Worm (Caenorhabditis elegans): ENCODE results near the gene R08C7.8.

R08C7.8 gene

ce11 chrIV:4407055-4407461, 27.3 kb downstream of the R08C7.8 start:
- TF ChIP-seq pha-4 (tag; optimal IDR thresholded peaks at IDR 0.05) (peak; percentile 56), bed-3 (GFP tag; optimal IDR thresholded peaks at IDR 0.05) (no peak), snpc-4 (tag; optimal IDR thresholded peaks at IDR 0.05) (no peak), nhr-28 (tag; optimal IDR thresholded peaks at IDR 0.05) (no peak), nhr-12 (tag; optimal IDR thresholded peaks at IDR 0.05) (no peak), ceh-43 (GFP tag; optimal IDR thresholded peaks at IDR 0.05) (no peak), M03D4.4 (tag; optimal IDR thresholded peaks at IDR 0.05) (peak; percentile 3), unc-120 (tag; optimal IDR thresholded peaks at IDR 0.05; ENCODE audit: poor library complexity, severe bottlenecking) (peak; percentile 48), tbx-8 (GFP tag; optimal IDR thresholded peaks at IDR 0.05) (no peak), flh-1 (GFP tag; optimal IDR thresholded peaks at IDR 0.05) (no peak), sptf-1 (tag; optimal IDR thresholded peaks at IDR 0.05) (no peak), lsy-2 (tag; optimal IDR thresholded peaks at IDR 0.05) (peak; percentile 11), nhr-237 (tag; optimal IDR thresholded peaks at IDR 0.05) (peak; percentile 60), drap-1 (GFP tag; optimal IDR thresholded peaks at IDR 0.05) (peak; percentile 20), hlh-1 (tag; optimal IDR thresholded peaks at IDR 0.05) (no peak), mab-5 (tag; optimal IDR thresholded peaks at IDR 0.05) (no peak), ceh-39 (tag; optimal IDR thresholded peaks at IDR 0.05) (no peak), elt-3 (tag; optimal IDR thresholded peaks at IDR 0.05) (no peak), mep-1 (tag; optimal IDR thresholded peaks at IDR 0.05) (no peak)

- TF ChIP-seq cnd-1 (tag; optimal IDR thresholded peaks at IDR 0.05): peak; percentile 54
- peak; percentile 55 for TF ChIP-seq hlh-1 (tag; optimal IDR thresholded peaks at IDR 0.05)
- TF ChIP-seq drap-1 (GFP tag; optimal IDR thresholded peaks at IDR 0.05): peak; percentile 5
- peak; percentile 41 for TF ChIP-seq lin-13 (tag; optimal IDR thresholded peaks at IDR 0.05)
- peak; percentile 46 for TF ChIP-seq ham-2 (GFP tag; optimal IDR thresholded peaks at IDR 0.05)
- peak; percentile 25 for TF ChIP-seq lin-32 (GFP tag; optimal IDR thresholded peaks at IDR 0.05)
- TF ChIP-seq nhr-28 (tag; optimal IDR thresholded peaks at IDR 0.05): no peak
- TF ChIP-seq blmp-1 (tag; optimal IDR thresholded peaks at IDR 0.05): no peak
- TF ChIP-seq pha-4 (tag; optimal IDR thresholded peaks at IDR 0.05): peak; percentile 55
- no peak for TF ChIP-seq flh-1 (GFP tag; optimal IDR thresholded peaks at IDR 0.05)
- peak; percentile 71 for TF ChIP-seq mep-1 (tag; optimal IDR thresholded peaks at IDR 0.05)
- peak; percentile 17 for TF ChIP-seq ceh-43 (GFP tag; optimal IDR thresholded peaks at IDR 0.05)
- TF ChIP-seq unc-62 (GFP tag; optimal IDR thresholded peaks at IDR 0.05): peak; percentile 39
- TF ChIP-seq mab-5 (tag; optimal IDR thresholded peaks at IDR 0.05): no peak
- peak; percentile 57 for TF ChIP-seq ceh-39 (tag; optimal IDR thresholded peaks at IDR 0.05)
- peak; percentile 18 for TF ChIP-seq unc-120 (tag; optimal IDR thresholded peaks at IDR 0.05; ENCODE audit: poor library complexity, severe bottlenecking)
- peak; percentile 45 for TF ChIP-seq lsy-2 (tag; optimal IDR thresholded peaks at IDR 0.05)
- TF ChIP-seq nhr-237 (tag; optimal IDR thresholded peaks at IDR 0.05): no peak
- no peak for TF ChIP-seq zip-8 (tag; optimal IDR thresholded peaks at IDR 0.05)
- peak; percentile 37 for TF ChIP-seq elt-1 (tag; optimal IDR thresholded peaks at IDR 0.05; ENCODE audit: borderline replicate concordance, insufficient read depth)
- TF ChIP-seq unc-39 (tag; optimal IDR thresholded peaks at IDR 0.05): no peak
- TF ChIP-seq sptf-1 (tag; optimal IDR thresholded peaks at IDR 0.05): peak; percentile 27
- TF ChIP-seq ceh-83 (GFP tag; optimal IDR thresholded peaks at IDR 0.05): no peak
- TF ChIP-seq snpc-4 (tag; optimal IDR thresholded peaks at IDR 0.05): no peak
- TF ChIP-seq elt-3 (tag; optimal IDR thresholded peaks at IDR 0.05): no peak
- no peak for TF ChIP-seq bed-3 (GFP tag; optimal IDR thresholded peaks at IDR 0.05)
- TF ChIP-seq nhr-2 (tag; optimal IDR thresholded peaks at IDR 0.05): no peak
- peak; percentile 42 for TF ChIP-seq ces-1 (GFP tag; optimal IDR thresholded peaks at IDR 0.05)
- no peak for TF ChIP-seq ztf-11 (tag; optimal IDR thresholded peaks at IDR 0.05)
- TF ChIP-seq nhr-76 (tag; optimal IDR thresholded peaks at IDR 0.05): no peak
- peak; percentile 8 for TF ChIP-seq mls-2 (tag; optimal IDR thresholded peaks at IDR 0.05)
- TF ChIP-seq tbx-8 (GFP tag; optimal IDR thresholded peaks at IDR 0.05): no peak
- TF ChIP-seq sem-2 (GFP tag; optimal IDR thresholded peaks at IDR 0.05): no peak
- TF ChIP-seq M03D4.4 (tag; optimal IDR thresholded peaks at IDR 0.05): no peak
- no peak for TF ChIP-seq nhr-12 (tag; optimal IDR thresholded peaks at IDR 0.05)
Observed at ce11 chrIV:4406054-4406539, 28.2 kb downstream of the R08C7.8 start.

ce11 chrIV:4405126-4405525, 29.2 kb downstream of the R08C7.8 start, which contains the start of gene Y24D9A.7:
Gene Y24D9A.7, minus strand, starts transcription at chrIV:4405171.
- no peak for TF ChIP-seq nhr-2 (tag; optimal IDR thresholded peaks at IDR 0.05)
- no peak for TF ChIP-seq sptf-1 (tag; optimal IDR thresholded peaks at IDR 0.05)
